Worm (Caenorhabditis elegans): Measurements from ENCODE around the gene R03D7.15.

DNA sequence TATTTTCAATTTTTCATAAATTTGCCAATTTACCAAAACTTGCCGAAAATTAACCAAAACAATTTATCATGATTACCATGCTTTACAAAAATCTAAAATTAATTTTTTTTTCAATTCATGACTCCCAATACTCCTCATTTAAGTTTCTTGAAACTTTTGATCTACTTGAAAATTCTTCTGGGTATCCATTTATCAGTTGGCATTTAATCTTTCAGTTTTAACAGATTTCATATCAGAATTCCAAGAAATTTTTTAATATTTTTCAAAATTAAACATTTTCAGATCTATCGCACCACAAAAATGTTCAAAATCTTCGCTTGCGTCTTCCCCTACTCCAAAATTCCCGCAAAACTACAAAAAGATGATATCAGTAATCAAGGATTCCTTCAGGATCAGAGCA is 18.1 kb upstream of the R03D7.15 start, which contains the start of gene Y19D2B.2:
- TF ChIP-seq dao-5 (tag; optimal IDR thresholded peaks at IDR 0.05), result no peak
- no peak for TF ChIP-seq W03F9.2 (tag; optimal IDR thresholded peaks at IDR 0.05)
- TF ChIP-seq him-1 (tag; optimal IDR thresholded peaks at IDR 0.05), result no peak
